Worm (Caenorhabditis elegans) whole organism, L4 larva: ENCODE data around the gene anp-1.

Source experiments
- F26F4.8 ChIP-seq: fragments of 200-800 bp; sonication (Bioruptor generic); conservative IDR thresholded peaks from 2 replicates; pipeline ENCODE4 v1.3.6; 2022; ENCODE audit warnings: missing genetic modification characterization, missing compliant biosample characterization
- F37D6.2 ChIP-seq: sonication (generic microtip); optimal IDR thresholded peaks from 2 replicates; lab custom pipeline; 2016; ENCODE audit warnings: mild to moderate bottlenecking, missing genetic modification characterization, missing compliant biosample characterization
- T20F7.1 ChIP-seq: fragments of 200-800 bp; sonication (Bioruptor generic); optimal IDR thresholded peaks from 2 replicates; lab custom pipeline; 2018; ENCODE audit warnings: mild to moderate bottlenecking, missing genetic modification characterization, missing compliant biosample characterization
- Y105C5A.15 ChIP-seq: fragments of 200-800 bp; sonication (Bioruptor generic); IDR thresholded peaks from 2 replicates; pipeline ENCODE4 v1.3.6; 2022; ENCODE audit warnings: missing genetic modification characterization, missing compliant biosample characterization
- ZK546.5 ChIP-seq, 2 experiments: sonication (generic microtip); optimal IDR thresholded peaks; 2 replicates each; lab custom pipeline; 2017; ENCODE audit warnings: missing biosample characterization in 2 of 2, missing genetic modification characterization in 2 of 2
- aha-1 ChIP-seq: fragments of 150-350 bp; peaks from one replicate; lab custom pipeline; 2014; ENCODE audit warnings: missing biosample characterization, missing genetic modification characterization
- ama-1 ChIP-seq: fragments of 150-350 bp; optimal IDR thresholded peaks from 2 replicates; lab custom pipeline; 2014; ENCODE audit warnings: inconsistent platforms, mixed read lengths
- ceh-20 ChIP-seq: fragments of 200-800 bp; sonication (Bioruptor generic); IDR thresholded peaks from 2 replicates; pipeline ENCODE4 v1.3.6; 2022; ENCODE audit warnings: missing genetic modification reagents, missing genetic modification characterization, missing compliant biosample characterization
- ceh-32 ChIP-seq: sonication (generic microtip); optimal IDR thresholded peaks from 2 replicates; lab custom pipeline; 2016; ENCODE audit warnings: mild to moderate bottlenecking, missing genetic modification characterization, missing compliant biosample characterization; ENCODE audit not compliant: poor library complexity
- ceh-44 ChIP-seq: fragments of 200-800 bp; sonication (Bioruptor generic); IDR thresholded peaks from 2 replicates; pipeline ENCODE4 v1.3.6; 2022; ENCODE audit warnings: missing genetic modification reagents, missing genetic modification characterization, missing compliant biosample characterization
- ces-1 ChIP-seq: fragments of 150-350 bp; sonication (generic microtip); optimal IDR thresholded peaks from 4 replicates; lab custom pipeline; 2014; ENCODE audit warnings: missing biosample characterization, missing genetic modification reagents, missing genetic modification characterization
- ctbp-1 ChIP-seq: fragments of 200-800 bp; sonication (Bioruptor generic); IDR thresholded peaks from 2 replicates; pipeline ENCODE4 v1.3.6; 2022; ENCODE audit warnings: missing genetic modification reagents, missing genetic modification characterization, missing compliant biosample characterization
- daf-8 ChIP-seq: fragments of 200-800 bp; sonication (Bioruptor generic); IDR thresholded peaks from 2 replicates; pipeline ENCODE4 v1.3.6; 2022; ENCODE audit warnings: missing genetic modification characterization, missing compliant biosample characterization
- dmd-8 ChIP-seq: fragments of 200-800 bp; sonication (Bioruptor generic); IDR thresholded peaks from 2 replicates; pipeline ENCODE4 v1.3.6; 2022; ENCODE audit warnings: missing genetic modification characterization, missing compliant biosample characterization
- dmd-9 ChIP-seq: fragments of 200-800 bp; sonication (Bioruptor generic); IDR thresholded peaks from 2 replicates; pipeline ENCODE4 v1.3.6; 2022; ENCODE audit warnings: missing genetic modification reagents, missing genetic modification characterization, missing compliant biosample characterization
- fkh-10 ChIP-seq: fragments of 150-350 bp; optimal IDR thresholded peaks from 2 replicates; lab custom pipeline; 2014; ENCODE audit warnings: missing biosample characterization, missing genetic modification reagents, missing genetic modification characterization
- fos-1 ChIP-seq: fragments of 150-350 bp; optimal IDR thresholded peaks from 2 replicates; lab custom pipeline; 2014; ENCODE audit warnings: missing biosample characterization, missing genetic modification characterization
- hlh-11 ChIP-seq: fragments of 200-800 bp; sonication (Bioruptor generic); optimal IDR thresholded peaks from 2 replicates; lab custom pipeline; 2018; ENCODE audit warnings: mild to moderate bottlenecking, missing genetic modification characterization, missing compliant biosample characterization
- jun-1 ChIP-seq: fragments of 150-350 bp; optimal IDR thresholded peaks from 2 replicates; lab custom pipeline; 2014; ENCODE audit warnings: missing biosample characterization, missing genetic modification reagents, missing genetic modification characterization
- lim-7 ChIP-seq: fragments of 200-800 bp; sonication (Bioruptor generic); IDR thresholded peaks from 2 replicates; pipeline ENCODE4 v1.3.6; 2022; ENCODE audit warnings: missing genetic modification characterization, missing compliant biosample characterization
- lin-13 ChIP-seq: fragments of 150-350 bp; optimal IDR thresholded peaks from 2 replicates; lab custom pipeline; 2014; ENCODE audit warnings: missing biosample characterization, missing genetic modification reagents, missing genetic modification characterization
- lsy-2 ChIP-seq, 2 experiments: fragments of 150-350 bp in 1 of 2; sonication (generic microtip) in 1 of 2; optimal IDR thresholded peaks; 2 replicates each; lab custom pipeline; 2014 to 2017; ENCODE audit warnings: missing biosample characterization in 2 of 2, missing genetic modification characterization in 2 of 2
- mdl-1 ChIP-seq, 2 experiments: fragments of 150-350 bp in 1 of 2; sonication (generic microtip) in 1 of 2; optimal IDR thresholded peaks; 2 replicates each; lab custom pipeline; 2014 to 2017; ENCODE audit warnings: missing biosample characterization in 2 of 2, missing genetic modification characterization in 2 of 2
- mxl-3 ChIP-seq: fragments of 200-800 bp; sonication (Bioruptor generic); optimal IDR thresholded peaks from 2 replicates; lab custom pipeline; 2018; ENCODE audit warnings: mild to moderate bottlenecking, missing genetic modification characterization, missing compliant biosample characterization
- nhr-76 ChIP-seq: fragments of 150-350 bp; optimal IDR thresholded peaks from 2 replicates; lab custom pipeline; 2014; ENCODE audit warnings: missing biosample characterization, missing genetic modification characterization
- rbr-2 ChIP-seq: sonication (generic microtip); optimal IDR thresholded peaks from 2 replicates; lab custom pipeline; 2016; ENCODE audit warnings: missing genotype, missing genetic modification characterization, missing compliant biosample characterization
- saeg-2 ChIP-seq: fragments of 200-800 bp; sonication (Bioruptor generic); IDR thresholded peaks from 2 replicates; pipeline ENCODE4 v1.3.6; 2022; ENCODE audit warnings: missing genetic modification reagents, missing genetic modification characterization, missing compliant biosample characterization
- snpc-1.2 ChIP-seq: fragments of 200-800 bp; sonication (Bioruptor generic); IDR thresholded peaks from 2 replicates; pipeline ENCODE4 v1.3.6; 2022; ENCODE audit warnings: missing genetic modification reagents, missing genetic modification characterization, missing compliant biosample characterization
- snpc-4 ChIP-seq: fragments of 150-350 bp; optimal IDR thresholded peaks from 2 replicates; lab custom pipeline; 2014; ENCODE audit warnings: missing biosample characterization, missing genetic modification characterization
- spr-1 ChIP-seq: sonication (generic microtip); optimal IDR thresholded peaks from 2 replicates; lab custom pipeline; 2016; ENCODE audit warnings: mild to moderate bottlenecking, missing genetic modification characterization, missing compliant biosample characterization
- unc-62 ChIP-seq, 3 experiments: fragments of 150-350 bp in 1 of 3; sonication (generic microtip); optimal IDR thresholded peaks in 2 of 3; peaks in 1 of 3; 1 replicate in 1 of 3; 2 replicates in 2 of 3; lab custom pipeline; 2014 to 2017; ENCODE audit warnings: missing biosample characterization in 3 of 3, missing genetic modification characterization in 3 of 3, missing genetic modification reagents in 3 of 3, missing genotype in 1 of 3
- vab-7 ChIP-seq: fragments of 200-800 bp; sonication (Bioruptor generic); IDR thresholded peaks from 2 replicates; pipeline ENCODE4 v1.3.6; 2022; ENCODE audit warnings: missing genetic modification reagents, missing genetic modification characterization, missing compliant biosample characterization
- zip-11 ChIP-seq: fragments of 200-800 bp; sonication (Bioruptor generic); IDR thresholded peaks from 2 replicates; pipeline ENCODE4 v1.3.6; 2022; ENCODE audit warnings: missing genetic modification characterization, missing compliant biosample characterization

anp-1 gene

DNA sequence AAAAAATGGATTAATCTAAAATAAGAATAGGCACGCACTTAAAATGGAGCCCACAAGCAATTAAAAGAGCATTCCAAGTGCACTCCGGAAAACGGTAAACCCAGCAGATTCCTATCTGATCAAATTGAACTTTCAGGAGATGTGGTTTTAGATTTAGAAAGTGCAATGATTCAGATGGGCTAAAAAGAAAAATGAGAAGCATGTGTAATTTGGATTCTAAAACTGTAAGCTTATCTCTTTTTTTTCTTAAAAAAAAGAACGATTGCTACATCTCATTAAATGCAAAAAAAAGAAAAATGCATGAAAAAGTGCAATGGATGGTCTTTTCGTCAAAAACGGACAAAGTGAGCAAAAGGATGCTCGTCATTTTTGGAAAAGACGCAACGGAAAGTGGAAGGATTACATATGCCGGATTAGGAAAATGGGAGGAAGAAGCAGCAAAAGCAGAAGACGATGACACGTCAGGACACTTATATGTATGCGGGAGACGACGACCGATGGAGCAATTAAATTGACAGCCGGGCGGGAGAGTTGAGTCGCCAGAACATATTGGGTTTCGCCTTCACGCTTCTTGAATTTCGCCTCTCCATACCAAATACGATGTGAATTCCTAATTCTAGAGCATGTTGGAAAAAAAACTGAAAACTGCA is 39.5 kb downstream of the anp-1 start:
- no peak for TF ChIP-seq saeg-2 (GFP tag; lab: Robert Waterston, UW)
- TF ChIP-seq F37D6.2 (tag; lab: Kevin White, UChicago): no peak
- peak in 1 of 2 experiments; percentile 76 for TF ChIP-seq unc-62 (GFP tag; optimal IDR thresholded peaks at IDR 0.05 in 1 of 2; lab: Kevin White, UChicago)
- no peak for TF ChIP-seq unc-62 (tag; optimal IDR thresholded peaks at IDR 0.05; lab: Kevin White, UChicago)
- TF ChIP-seq aha-1: peak; percentile 43
- TF ChIP-seq F26F4.8 (GFP tag; lab: Robert Waterston, UW): no peak
- TF ChIP-seq ama-1: no peak
- TF ChIP-seq Y105C5A.15 (GFP tag; lab: Robert Waterston, UW): no peak
- no peak for TF ChIP-seq zip-11
- TF ChIP-seq ceh-20 (GFP tag; lab: Robert Waterston, UW): 0 out of 2 replicates have a peak, but pooled peaks have one; percentile 29
- TF ChIP-seq spr-1 (tag; lab: Kevin White, UChicago): no peak
- TF ChIP-seq nhr-76 (tag; lab: Kevin White, UChicago): no peak
- TF ChIP-seq vab-7: no peak
- TF ChIP-seq lsy-2 (tag; optimal IDR thresholded peaks at IDR 0.05; lab: Kevin White, UChicago): peak in 1 of 2 experiments; percentile 17
- no peak for TF ChIP-seq dmd-9 (GFP tag; lab: Robert Waterston, UW)
- no peak for TF ChIP-seq ZK546.5 (tag; optimal IDR thresholded peaks at IDR 0.05; lab: Kevin White, UChicago)

DNA sequence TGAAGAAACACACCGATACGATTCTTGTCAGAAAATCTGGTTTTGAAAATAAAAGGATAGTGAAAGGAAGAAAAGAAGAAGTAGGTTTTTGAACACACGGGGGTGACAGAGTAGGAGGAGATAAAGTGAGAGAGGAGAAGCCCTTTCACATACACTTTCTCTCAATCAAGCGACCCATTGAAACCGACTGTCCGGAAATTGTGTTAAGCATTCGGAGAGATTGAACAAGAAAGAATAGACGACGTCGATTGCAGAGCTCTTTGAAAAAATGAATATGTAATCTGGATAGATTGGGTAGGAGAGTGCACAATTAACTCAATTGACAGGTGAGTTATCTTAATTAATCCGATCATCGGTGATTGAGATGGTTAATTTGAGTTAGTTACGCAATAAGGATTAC is 42.1 kb downstream of the anp-1 start:
- TF ChIP-seq aha-1 (peak; percentile 49), snpc-1.2 (no peak), ces-1 (GFP tag; lab: Kevin White, UChicago) (peak; percentile 46)
- TF ChIP-seq, all 104 proteins: peak for 2

DNA sequence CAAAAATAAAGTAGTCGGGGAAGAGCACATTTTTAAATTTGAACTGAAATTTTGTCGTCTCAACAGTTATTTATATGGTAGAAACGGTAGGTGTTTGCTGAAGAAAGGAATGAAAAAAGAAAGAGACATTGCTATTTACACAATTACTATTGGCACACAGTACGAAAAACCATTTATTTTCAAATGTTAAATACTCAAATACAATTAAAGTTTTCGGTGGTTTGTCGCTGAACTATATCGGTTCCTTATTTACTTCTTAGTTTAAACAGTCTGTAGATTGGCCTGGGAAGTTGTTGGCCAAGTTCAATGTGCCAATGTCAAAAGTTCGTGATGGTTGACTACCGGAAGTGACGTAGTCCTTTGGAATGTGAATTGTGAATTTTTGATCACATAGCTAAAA is 44.8 kb downstream of the anp-1 start, which contains the start of gene ttr-27:
ttr-27 (minus strand) TSS at position 45 of the 400 bp plus-strand sequence.
- no peak for TF ChIP-seq nhr-76 (tag; lab: Kevin White, UChicago)
- TF ChIP-seq jun-1 (tag; lab: Kevin White, UChicago): no peak
- no peak for TF ChIP-seq Y105C5A.15 (GFP tag; lab: Robert Waterston, UW)
- TF ChIP-seq mdl-1 (tag; optimal IDR thresholded peaks at IDR 0.05; lab: Kevin White, UChicago): no peak
- TF ChIP-seq ceh-32 (tag; lab: Kevin White, UChicago): no peak
- no peak for TF ChIP-seq fos-1
- TF ChIP-seq fkh-10 (GFP tag; lab: Kevin White, UChicago): no peak
- no peak for TF ChIP-seq dmd-8
- TF ChIP-seq ceh-44 (GFP tag; lab: Robert Waterston, UW): no peak
- TF ChIP-seq saeg-2 (GFP tag; lab: Robert Waterston, UW): no peak
- TF ChIP-seq hlh-11 (tag; lab: Kevin White, UChicago): no peak
- no peak for TF ChIP-seq snpc-4 (tag; lab: Kevin White, UChicago)
- TF ChIP-seq lin-13 (GFP tag; lab: Kevin White, UChicago): no peak
- TF ChIP-seq rbr-2 (tag; lab: Kevin White, UChicago): no peak
- no peak for TF ChIP-seq daf-8
- no peak for TF ChIP-seq lim-7
- TF ChIP-seq T20F7.1 (GFP tag; lab: Kevin White, UChicago): no peak
- no peak for TF ChIP-seq mxl-3 (GFP tag; lab: Kevin White, UChicago)

DNA sequence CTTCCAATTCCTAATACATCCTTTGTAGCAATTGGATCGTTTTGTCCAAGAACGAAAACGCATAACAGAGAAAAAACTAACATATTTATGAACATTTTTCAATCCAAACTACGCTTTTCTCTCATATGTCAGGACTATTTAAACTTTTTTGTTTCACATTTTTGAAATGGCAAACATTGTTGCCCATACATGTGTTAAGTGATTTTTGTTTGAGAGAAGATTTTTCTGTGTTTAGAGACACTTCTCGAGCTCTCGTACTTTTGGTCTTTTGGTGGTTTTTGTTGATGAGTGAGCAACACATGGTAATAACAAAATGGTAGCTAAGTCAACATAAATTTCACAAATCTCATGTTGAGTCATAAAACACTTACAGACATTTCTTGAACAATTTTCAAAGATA is 45.8 kb downstream of the anp-1 start, which contains the start of gene ttr-28:
ttr-28 (minus strand) TSS at position 101 of the 400 bp plus-strand sequence.
- TF ChIP-seq unc-62 (GFP tag; optimal IDR thresholded peaks at IDR 0.05 in 1 of 2; lab: Kevin White, UChicago) (peak in 1 of 2 experiments; percentile 79), unc-62 (tag; optimal IDR thresholded peaks at IDR 0.05; lab: Kevin White, UChicago) (no peak), ctbp-1 (GFP tag; lab: Robert Waterston, UW) (no peak)
